Worm (Caenorhabditis elegans) whole organism, L4 larva: ENCODE data around the gene srlf-15.

Source experiments
- F10B5.3 ChIP-seq: sonication (generic microtip); optimal IDR thresholded peaks from 2 replicates; lab custom pipeline; 2016; ENCODE audit warnings: mild to moderate bottlenecking, missing genetic modification characterization, missing compliant biosample characterization
- F44E2.7 ChIP-seq: fragments of 200-800 bp; sonication (Bioruptor generic); IDR thresholded peaks from 2 replicates; pipeline ENCODE4 v2.1.2; 2022; ENCODE audit warnings: missing genetic modification characterization, missing compliant biosample characterization
- T20F7.1 ChIP-seq: fragments of 200-800 bp; sonication (Bioruptor generic); optimal IDR thresholded peaks from 2 replicates; lab custom pipeline; 2018; ENCODE audit warnings: mild to moderate bottlenecking, missing genetic modification characterization, missing compliant biosample characterization
- Y105C5A.15 ChIP-seq: fragments of 200-800 bp; sonication (Bioruptor generic); IDR thresholded peaks from 2 replicates; pipeline ENCODE4 v1.3.6; 2022; ENCODE audit warnings: missing genetic modification characterization, missing compliant biosample characterization
- Y5F2A.4 ChIP-seq: fragments of 200-800 bp; sonication (Bioruptor generic); optimal IDR thresholded peaks from 2 replicates; lab custom pipeline; 2018; ENCODE audit warnings: mild to moderate bottlenecking, missing genetic modification characterization, missing compliant biosample characterization
- aha-1 ChIP-seq: fragments of 150-350 bp; peaks from one replicate; lab custom pipeline; 2014; ENCODE audit warnings: missing biosample characterization, missing genetic modification characterization
- ceh-28 ChIP-seq: fragments of 150-350 bp; optimal IDR thresholded peaks from 2 replicates; lab custom pipeline; 2014; ENCODE audit warnings: missing biosample characterization, missing genetic modification reagents, missing genetic modification characterization
- ceh-32 ChIP-seq: sonication (generic microtip); optimal IDR thresholded peaks from 2 replicates; lab custom pipeline; 2016; ENCODE audit warnings: mild to moderate bottlenecking, missing genetic modification characterization, missing compliant biosample characterization; ENCODE audit not compliant: poor library complexity
- ces-1 ChIP-seq: fragments of 150-350 bp; sonication (generic microtip); optimal IDR thresholded peaks from 4 replicates; lab custom pipeline; 2014; ENCODE audit warnings: missing biosample characterization, missing genetic modification reagents, missing genetic modification characterization
- daf-16 ChIP-seq, 3 experiments: sonication (generic microtip); optimal IDR thresholded peaks; 2 replicates each; lab custom pipeline; 2016 to 2017; ENCODE audit warnings: missing genetic modification characterization in 3 of 3, missing genetic modification reagents in 3 of 3, mild to moderate bottlenecking in 2 of 3, missing compliant biosample characterization in 2 of 3, missing biosample characterization in 1 of 3, moderate library complexity in 1 of 3
- daf-8 ChIP-seq: fragments of 200-800 bp; sonication (Bioruptor generic); IDR thresholded peaks from 2 replicates; pipeline ENCODE4 v1.3.6; 2022; ENCODE audit warnings: missing genetic modification characterization, missing compliant biosample characterization
- dmd-6 ChIP-seq: fragments of 200-800 bp; sonication (Bioruptor generic); IDR thresholded peaks from 2 replicates; pipeline ENCODE4 v1.3.6; 2022; ENCODE audit warnings: missing genetic modification reagents, missing genetic modification characterization, missing compliant biosample characterization
- dmd-9 ChIP-seq: fragments of 200-800 bp; sonication (Bioruptor generic); IDR thresholded peaks from 2 replicates; pipeline ENCODE4 v1.3.6; 2022; ENCODE audit warnings: missing genetic modification reagents, missing genetic modification characterization, missing compliant biosample characterization
- dpl-1 ChIP-seq: fragments of 150-350 bp; optimal IDR thresholded peaks from 2 replicates; lab custom pipeline; 2014; ENCODE audit warnings: missing biosample characterization, missing genetic modification reagents, missing genetic modification characterization
- duxl-1 ChIP-seq: sonication (generic microtip); optimal IDR thresholded peaks from 2 replicates; lab custom pipeline; 2016; ENCODE audit warnings: mild to moderate bottlenecking, missing genetic modification characterization, moderate library complexity, missing compliant biosample characterization; ENCODE audit not compliant: poor library complexity
- egl-27 ChIP-seq: sonication (generic microtip); optimal IDR thresholded peaks from 3 replicates; lab custom pipeline; 2017; ENCODE audit warnings: missing biosample characterization, missing genetic modification reagents, missing genetic modification characterization
- egl-43 ChIP-seq: fragments of 200-800 bp; sonication (Bioruptor generic); IDR thresholded peaks from 2 replicates; pipeline ENCODE4 v1.3.6; 2022; ENCODE audit warnings: missing genetic modification reagents, missing genetic modification characterization, missing compliant biosample characterization
- gei-8 ChIP-seq: fragments of 200-800 bp; sonication (Bioruptor generic); optimal IDR thresholded peaks from 2 replicates; lab custom pipeline; 2018; ENCODE audit warnings: mild to moderate bottlenecking, missing genetic modification characterization, missing compliant biosample characterization
- hlh-11 ChIP-seq: fragments of 200-800 bp; sonication (Bioruptor generic); optimal IDR thresholded peaks from 2 replicates; lab custom pipeline; 2018; ENCODE audit warnings: mild to moderate bottlenecking, missing genetic modification characterization, missing compliant biosample characterization
- hlh-30 ChIP-seq: sonication (generic microtip); optimal IDR thresholded peaks from 2 replicates; lab custom pipeline; 2017; ENCODE audit warnings: antibody characterized with exemption, mild to moderate bottlenecking, missing genetic modification characterization, missing compliant biosample characterization; ENCODE audit not compliant: insufficient read depth
- hmg-1.1 ChIP-seq: fragments of 200-800 bp; sonication (Bioruptor generic); IDR thresholded peaks from 2 replicates; pipeline ENCODE4 v1.3.6; 2022; ENCODE audit warnings: missing genetic modification reagents, missing genetic modification characterization, missing compliant biosample characterization
- lin-1 ChIP-seq: fragments of 200-800 bp; sonication (Bioruptor generic); IDR thresholded peaks from 2 replicates; pipeline ENCODE4 v1.3.6; 2022; ENCODE audit warnings: missing genetic modification reagents, missing genetic modification characterization, missing compliant biosample characterization
- lin-15B ChIP-seq: fragments of 150-350 bp; sonication (generic microtip); optimal IDR thresholded peaks from 3 replicates; lab custom pipeline; 2014; ENCODE audit warnings: missing biosample characterization, missing genetic modification characterization
- lin-38 ChIP-seq: fragments of 200-800 bp; sonication (Bioruptor generic); IDR thresholded peaks from 2 replicates; pipeline ENCODE4 v1.3.6; 2022; ENCODE audit warnings: missing genetic modification reagents, missing genetic modification characterization, missing compliant biosample characterization
- lsy-2 ChIP-seq, 2 experiments: fragments of 150-350 bp in 1 of 2; sonication (generic microtip) in 1 of 2; optimal IDR thresholded peaks; 2 replicates each; lab custom pipeline; 2014 to 2017; ENCODE audit warnings: missing biosample characterization in 2 of 2, missing genetic modification characterization in 2 of 2
- mdl-1 ChIP-seq, 2 experiments: fragments of 150-350 bp in 1 of 2; sonication (generic microtip) in 1 of 2; optimal IDR thresholded peaks; 2 replicates each; lab custom pipeline; 2014 to 2017; ENCODE audit warnings: missing biosample characterization in 2 of 2, missing genetic modification characterization in 2 of 2
- mdt-29 ChIP-seq: fragments of 200-800 bp; sonication (Bioruptor generic); IDR thresholded peaks from 2 replicates; pipeline ENCODE4 v1.3.6; 2022; ENCODE audit warnings: missing genetic modification reagents, missing genetic modification characterization, missing compliant biosample characterization
- mes-2 ChIP-seq: sonication (generic microtip); optimal IDR thresholded peaks from 2 replicates; lab custom pipeline; 2016; ENCODE audit warnings: missing genotype, mild to moderate bottlenecking, missing genetic modification characterization, missing compliant biosample characterization; ENCODE audit not compliant: poor library complexity, severe bottlenecking
- nhr-10 ChIP-seq: fragments of 150-350 bp; optimal IDR thresholded peaks from 2 replicates; lab custom pipeline; 2014; ENCODE audit warnings: missing biosample characterization, missing genetic modification characterization
- nhr-11 ChIP-seq: fragments of 150-350 bp; optimal IDR thresholded peaks from 2 replicates; lab custom pipeline; 2014; ENCODE audit warnings: missing biosample characterization, missing genetic modification characterization
- nhr-111 ChIP-seq: fragments of 200-800 bp; sonication (Bioruptor generic); optimal IDR thresholded peaks from 2 replicates; lab custom pipeline; 2018; ENCODE audit warnings: mild to moderate bottlenecking, missing genetic modification characterization, missing compliant biosample characterization
- nhr-42 ChIP-seq: fragments of 200-800 bp; sonication (Bioruptor generic); IDR thresholded peaks from 2 replicates; pipeline ENCODE4 v1.3.6; 2022; ENCODE audit warnings: missing genetic modification characterization, missing compliant biosample characterization
- nhr-48 ChIP-seq: sonication (generic microtip); optimal IDR thresholded peaks from 2 replicates; lab custom pipeline; 2016; ENCODE audit warnings: mild to moderate bottlenecking, missing genetic modification characterization, missing compliant biosample characterization
- nhr-6 ChIP-seq: fragments of 150-350 bp; optimal IDR thresholded peaks from 2 replicates; lab custom pipeline; 2014; ENCODE audit warnings: missing biosample characterization, missing genetic modification characterization
- nhr-76 ChIP-seq: fragments of 150-350 bp; optimal IDR thresholded peaks from 2 replicates; lab custom pipeline; 2014; ENCODE audit warnings: missing biosample characterization, missing genetic modification characterization
- pha-4 ChIP-seq, 2 experiments: fragments of 150-350 bp in 1 of 2; fragments of 200-800 bp in 1 of 2; sonication (Bioruptor generic) in 1 of 2; IDR thresholded peaks in 1 of 2; optimal IDR thresholded peaks in 1 of 2; 2 replicates each; pipeline versions ENCODE4 v1.3.6 to Lab custom; 2014 to 2022; ENCODE audit warnings: missing genetic modification characterization in 2 of 2, missing genetic modification reagents in 2 of 2, missing biosample characterization in 1 of 2, missing compliant biosample characterization in 1 of 2
- pqm-1 ChIP-seq: sonication (generic microtip); optimal IDR thresholded peaks from 2 replicates; lab custom pipeline; 2017; ENCODE audit warnings: missing biosample characterization, missing genetic modification characterization
- rbr-2 ChIP-seq: sonication (generic microtip); optimal IDR thresholded peaks from 2 replicates; lab custom pipeline; 2016; ENCODE audit warnings: missing genotype, missing genetic modification characterization, missing compliant biosample characterization
- saeg-2 ChIP-seq: fragments of 200-800 bp; sonication (Bioruptor generic); IDR thresholded peaks from 2 replicates; pipeline ENCODE4 v1.3.6; 2022; ENCODE audit warnings: missing genetic modification reagents, missing genetic modification characterization, missing compliant biosample characterization
- set-16 ChIP-seq: fragments of 200-800 bp; sonication (Bioruptor generic); IDR thresholded peaks from 2 replicates; pipeline ENCODE4 v1.3.6; 2022; ENCODE audit warnings: missing genetic modification reagents, missing genetic modification characterization, missing compliant biosample characterization
- skn-1 ChIP-seq: fragments of 150-350 bp; optimal IDR thresholded peaks from 2 replicates; lab custom pipeline; 2014; ENCODE audit warnings: missing biosample characterization, missing genetic modification characterization
- snpc-1.2 ChIP-seq: fragments of 200-800 bp; sonication (Bioruptor generic); IDR thresholded peaks from 2 replicates; pipeline ENCODE4 v1.3.6; 2022; ENCODE audit warnings: missing genetic modification reagents, missing genetic modification characterization, missing compliant biosample characterization
- unc-62 ChIP-seq, 3 experiments: fragments of 150-350 bp in 1 of 3; sonication (generic microtip); optimal IDR thresholded peaks in 2 of 3; peaks in 1 of 3; 1 replicate in 1 of 3; 2 replicates in 2 of 3; lab custom pipeline; 2014 to 2017; ENCODE audit warnings: missing biosample characterization in 3 of 3, missing genetic modification characterization in 3 of 3, missing genetic modification reagents in 3 of 3, missing genotype in 1 of 3
- zip-11 ChIP-seq: fragments of 200-800 bp; sonication (Bioruptor generic); IDR thresholded peaks from 2 replicates; pipeline ENCODE4 v1.3.6; 2022; ENCODE audit warnings: missing genetic modification characterization, missing compliant biosample characterization
- ztf-7 ChIP-seq: fragments of 150-350 bp; optimal IDR thresholded peaks from 2 replicates; lab custom pipeline; 2014; ENCODE audit warnings: missing biosample characterization, missing genetic modification characterization

The srlf-15 gene

DNA sequence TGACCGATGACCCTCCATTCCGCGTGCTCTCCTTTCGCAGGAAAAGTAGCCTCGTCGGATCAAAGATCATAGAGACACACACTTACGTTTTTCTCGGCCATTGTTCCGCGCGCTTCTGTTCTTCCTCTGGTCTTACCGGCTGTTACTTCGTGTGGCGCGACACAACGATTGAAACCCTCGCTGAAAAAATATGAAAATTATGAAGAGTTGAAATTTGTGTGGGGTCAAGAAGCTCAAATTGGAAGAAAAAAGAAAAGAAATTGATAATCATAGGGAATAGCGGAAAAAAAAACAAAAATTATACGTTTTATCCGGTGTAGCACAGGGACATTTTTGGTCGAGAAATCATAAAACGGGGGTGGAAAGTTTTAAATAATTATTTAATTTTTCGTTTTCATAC is 5.2 kb downstream of the srlf-15 start, which contains the start of gene cey-1:
Gene cey-1 (minus strand): TSS at position 180 of the 400 bp plus-strand sequence.
- no peak for TF ChIP-seq pqm-1 (tag; lab: Kevin White, UChicago)
- peak; percentile 90 for TF ChIP-seq aha-1 (tag; lab: Kevin White, UChicago)

DNA sequence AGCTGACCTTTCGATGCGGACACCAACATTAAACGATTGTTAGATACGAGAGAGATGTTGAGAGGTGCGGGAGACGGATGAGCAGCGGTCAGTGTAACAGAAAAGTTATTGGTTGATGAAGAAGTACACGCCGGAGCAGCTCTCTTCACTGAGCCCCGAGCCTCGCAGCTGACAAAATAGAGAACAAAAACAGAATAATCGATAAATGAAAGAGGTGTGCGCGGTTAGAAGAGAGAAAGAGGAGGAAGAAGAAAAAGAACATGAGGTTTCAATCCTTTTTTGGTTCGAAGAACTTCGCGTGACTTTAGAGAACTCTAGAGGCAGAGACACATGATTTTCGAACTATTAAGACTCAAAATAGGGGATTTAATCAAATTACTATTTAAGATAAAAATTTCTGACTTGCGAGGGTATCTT is 6.0 kb downstream of the srlf-15 start:
- TF ChIP-seq set-16 (GFP tag; lab: Robert Waterston, UW) (peak; percentile 28), lsy-2 (tag; optimal IDR thresholded peaks at IDR 0.05; lab: Kevin White, UChicago) (peak in 1 of 2 experiments; percentile 66), hlh-30 (peak; percentile 91), ceh-28 (tag; lab: Kevin White, UChicago) (peak; percentile 61), ztf-7 (tag; lab: Kevin White, UChicago) (no peak), nhr-11 (tag; lab: Kevin White, UChicago) (peak; percentile 52), egl-43 (GFP tag; lab: Robert Waterston, UW) (0 out of 2 replicates have a peak, but pooled peaks have one; percentile 44), hmg-1.1 (GFP tag; lab: Robert Waterston, UW) (peak; percentile 62; the same call in 1 of the 2 replicates), hlh-11 (tag; lab: Kevin White, UChicago) (peak; percentile 49), rbr-2 (tag; lab: Kevin White, UChicago) (peak; percentile 16), dpl-1 (peak; percentile 9), lin-38 (GFP tag; lab: Robert Waterston, UW) (peak; percentile 26; the same call in 1 of the 2 replicates), unc-62 (GFP tag; optimal IDR thresholded peaks at IDR 0.05 in 1 of 2; lab: Kevin White, UChicago) (peak in 1 of 2 experiments; percentile 93), unc-62 (tag; optimal IDR thresholded peaks at IDR 0.05; lab: Kevin White, UChicago) (no peak), zip-11 (no peak), Y5F2A.4 (GFP tag; lab: Kevin White, UChicago) (no peak), nhr-48 (tag; lab: Kevin White, UChicago) (no peak)
- TF ChIP-seq, all 104 proteins: peak for 12

DNA sequence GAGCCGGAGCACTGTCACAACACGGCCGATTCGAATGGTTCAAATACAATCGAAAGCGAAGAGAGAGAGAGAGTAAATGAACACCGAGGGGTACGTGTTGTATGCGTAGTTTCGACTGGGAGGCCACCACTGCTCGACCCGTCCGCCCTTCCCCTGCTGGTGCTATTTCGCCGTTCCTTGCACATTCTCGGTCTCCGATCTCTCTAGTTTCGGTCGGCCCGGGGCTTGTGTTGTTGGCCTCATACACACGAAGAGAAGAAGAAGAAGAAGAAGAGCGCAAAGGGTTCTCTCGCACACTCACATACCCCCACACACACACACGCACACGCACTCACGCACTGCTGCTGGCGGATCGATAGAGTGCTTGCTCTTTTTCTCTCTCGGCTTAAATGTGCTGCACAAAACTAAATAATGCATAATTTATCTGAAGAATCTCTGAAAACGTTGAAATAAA is 7.0 kb downstream of the srlf-15 start:
- TF ChIP-seq mdl-1 (tag; optimal IDR thresholded peaks at IDR 0.05; lab: Kevin White, UChicago) (peak; percentile 58 to 80), pha-4 (GFP tag; IDR thresholded peaks at IDR 0.05; lab: Robert Waterston, UW) (peak; percentile 75), pha-4 (tag; optimal IDR thresholded peaks at IDR 0.05; lab: Kevin White, UChicago) (no peak), nhr-111 (GFP tag; lab: Kevin White, UChicago) (no peak), hmg-1.1 (GFP tag; lab: Robert Waterston, UW) (peak; percentile 89), zip-11 (no peak), mes-2 (peak; percentile 62), lsy-2 (tag; optimal IDR thresholded peaks at IDR 0.05; lab: Kevin White, UChicago) (peak; percentile 54 to 75), lin-1 (GFP tag; lab: Robert Waterston, UW) (no peak; the same call in 1 of the 2 replicates), nhr-6 (tag; lab: Kevin White, UChicago) (peak; percentile 88), ces-1 (GFP tag; lab: Kevin White, UChicago) (no peak), Y105C5A.15 (GFP tag; lab: Robert Waterston, UW) (no peak), nhr-76 (tag; lab: Kevin White, UChicago) (no peak), F44E2.7 (GFP tag; lab: Robert Waterston, UW) (no peak), snpc-1.2 (no peak), nhr-42 (GFP tag; lab: Robert Waterston, UW) (no peak), daf-8 (GFP tag; lab: Robert Waterston, UW) (no peak), skn-1 (no peak), mdt-29 (no peak), saeg-2 (GFP tag; lab: Robert Waterston, UW) (no peak), dmd-6 (GFP tag; lab: Robert Waterston, UW) (peak; percentile 63), gei-8 (no peak), dmd-9 (GFP tag; lab: Robert Waterston, UW) (no peak), nhr-10 (tag; lab: Kevin White, UChicago) (no peak), nhr-11 (tag; lab: Kevin White, UChicago) (peak; percentile 58), duxl-1 (peak; percentile 59), ceh-32 (tag; lab: Kevin White, UChicago) (no peak), daf-16 (GFP tag; optimal IDR thresholded peaks at IDR 0.05; lab: Kevin White, UChicago) (peak in 1 of 2 experiments; percentile 13), daf-16 (tag; optimal IDR thresholded peaks at IDR 0.05; lab: Kevin White, UChicago) (peak; percentile 67), lin-15B (tag; lab: Kevin White, UChicago) (no peak), F10B5.3 (tag; lab: Kevin White, UChicago) (no peak), T20F7.1 (GFP tag; lab: Kevin White, UChicago) (peak; percentile 77), egl-27 (tag; lab: Kevin White, UChicago) (no peak)
